Worm (Caenorhabditis elegans): Measurements from ENCODE around the gene W05H9.4.

DNA sequence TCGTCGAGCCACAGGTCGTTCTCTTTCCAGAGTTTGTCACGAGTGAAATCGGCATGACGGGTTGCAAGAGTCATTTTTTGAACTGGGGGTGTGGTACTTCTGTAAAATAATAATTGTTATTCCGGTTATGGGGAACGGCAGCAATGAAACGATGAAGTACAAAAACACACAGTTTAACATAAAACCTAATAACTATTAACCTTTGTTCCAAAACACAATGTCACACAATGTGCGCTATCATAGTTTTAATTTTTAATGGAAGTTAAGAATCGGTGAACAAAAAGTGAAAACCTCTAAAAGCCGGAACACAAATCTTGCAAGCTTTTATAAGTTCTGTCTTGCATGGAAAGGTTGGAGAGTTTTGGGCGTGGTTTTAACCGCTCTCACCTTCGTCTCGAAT, 28.0 kb upstream of the W05H9.4 start, which contains the start of gene hsp-43:
- no peak for TF ChIP-seq mdl-1 (tag; optimal IDR thresholded peaks at IDR 0.05)
- no peak for TF ChIP-seq snpc-4 (tag; optimal IDR thresholded peaks at IDR 0.05)

Data from whole organism, L2 larva.